Worm (Caenorhabditis elegans) whole organism, L4 larva: ENCODE results near the gene F53G2.2.

Source experiments
- F44E2.7 ChIP-seq: fragments of 200-800 bp; sonication (Bioruptor generic); IDR thresholded peaks from 2 replicates; pipeline ENCODE4 v2.1.2; 2022; ENCODE audit warnings: missing genetic modification characterization, missing compliant biosample characterization
- R02D3.7 ChIP-seq: fragments of 150-350 bp; sonication (generic microtip); optimal IDR thresholded peaks from 3 replicates; lab custom pipeline; 2014; ENCODE audit warnings: missing biosample characterization, missing genetic modification characterization
- T20F7.1 ChIP-seq: fragments of 200-800 bp; sonication (Bioruptor generic); optimal IDR thresholded peaks from 2 replicates; lab custom pipeline; 2018; ENCODE audit warnings: mild to moderate bottlenecking, missing genetic modification characterization, missing compliant biosample characterization
- Y48G9A.11 ChIP-seq: fragments of 200-800 bp; sonication (Bioruptor generic); IDR thresholded peaks from 2 replicates; pipeline ENCODE4 v1.3.6; 2022; ENCODE audit warnings: missing genetic modification reagents, missing genetic modification characterization, missing compliant biosample characterization
- Y5F2A.4 ChIP-seq: fragments of 200-800 bp; sonication (Bioruptor generic); optimal IDR thresholded peaks from 2 replicates; lab custom pipeline; 2018; ENCODE audit warnings: mild to moderate bottlenecking, missing genetic modification characterization, missing compliant biosample characterization
- ZK546.5 ChIP-seq, 2 experiments: sonication (generic microtip); optimal IDR thresholded peaks; 2 replicates each; lab custom pipeline; 2017; ENCODE audit warnings: missing biosample characterization in 2 of 2, missing genetic modification characterization in 2 of 2
- aha-1 ChIP-seq: fragments of 150-350 bp; peaks from one replicate; lab custom pipeline; 2014; ENCODE audit warnings: missing biosample characterization, missing genetic modification characterization
- ama-1 ChIP-seq: fragments of 150-350 bp; optimal IDR thresholded peaks from 2 replicates; lab custom pipeline; 2014; ENCODE audit warnings: inconsistent platforms, mixed read lengths
- attf-4 ChIP-seq: sonication (generic microtip); optimal IDR thresholded peaks from 3 replicates; lab custom pipeline; 2017; ENCODE audit warnings: missing biosample characterization, missing genetic modification characterization
- ceh-20 ChIP-seq: fragments of 200-800 bp; sonication (Bioruptor generic); IDR thresholded peaks from 2 replicates; pipeline ENCODE4 v1.3.6; 2022; ENCODE audit warnings: missing genetic modification reagents, missing genetic modification characterization, missing compliant biosample characterization
- ceh-28 ChIP-seq: fragments of 150-350 bp; optimal IDR thresholded peaks from 2 replicates; lab custom pipeline; 2014; ENCODE audit warnings: missing biosample characterization, missing genetic modification reagents, missing genetic modification characterization
- ceh-32 ChIP-seq: sonication (generic microtip); optimal IDR thresholded peaks from 2 replicates; lab custom pipeline; 2016; ENCODE audit warnings: mild to moderate bottlenecking, missing genetic modification characterization, missing compliant biosample characterization; ENCODE audit not compliant: poor library complexity
- ceh-44 ChIP-seq: fragments of 200-800 bp; sonication (Bioruptor generic); IDR thresholded peaks from 2 replicates; pipeline ENCODE4 v1.3.6; 2022; ENCODE audit warnings: missing genetic modification reagents, missing genetic modification characterization, missing compliant biosample characterization
- ceh-62 ChIP-seq: sonication (generic microtip); optimal IDR thresholded peaks from 2 replicates; lab custom pipeline; 2017; ENCODE audit warnings: missing biosample characterization, missing genetic modification characterization
- ceh-82 ChIP-seq: sonication (generic microtip); optimal IDR thresholded peaks from 2 replicates; lab custom pipeline; 2017; ENCODE audit warnings: missing biosample characterization, missing genetic modification characterization
- cey-2 ChIP-seq: sonication (generic microtip); optimal IDR thresholded peaks from 3 replicates; lab custom pipeline; 2017; ENCODE audit warnings: missing genetic modification characterization, mild to moderate bottlenecking, missing compliant biosample characterization, antibody characterized with exemption, borderline replicate concordance; ENCODE audit not compliant: insufficient read depth
- daf-12 ChIP-seq: fragments of 150-350 bp; optimal IDR thresholded peaks from 2 replicates; lab custom pipeline; 2014; ENCODE audit warnings: missing biosample characterization, missing genetic modification reagents, missing genetic modification characterization
- daf-16 ChIP-seq, 3 experiments: sonication (generic microtip); optimal IDR thresholded peaks; 2 replicates each; lab custom pipeline; 2016 to 2017; ENCODE audit warnings: missing genetic modification characterization in 3 of 3, missing genetic modification reagents in 3 of 3, mild to moderate bottlenecking in 2 of 3, missing compliant biosample characterization in 2 of 3, missing biosample characterization in 1 of 3, moderate library complexity in 1 of 3
- daf-8 ChIP-seq: fragments of 200-800 bp; sonication (Bioruptor generic); IDR thresholded peaks from 2 replicates; pipeline ENCODE4 v1.3.6; 2022; ENCODE audit warnings: missing genetic modification characterization, missing compliant biosample characterization
- dmd-6 ChIP-seq: fragments of 200-800 bp; sonication (Bioruptor generic); IDR thresholded peaks from 2 replicates; pipeline ENCODE4 v1.3.6; 2022; ENCODE audit warnings: missing genetic modification reagents, missing genetic modification characterization, missing compliant biosample characterization
- dve-1 ChIP-seq: sonication (generic microtip); optimal IDR thresholded peaks from 2 replicates; lab custom pipeline; 2017; ENCODE audit warnings: antibody characterized with exemption, mild to moderate bottlenecking, missing genetic modification characterization, missing compliant biosample characterization; ENCODE audit not compliant: insufficient read depth
- hlh-11 ChIP-seq: fragments of 200-800 bp; sonication (Bioruptor generic); optimal IDR thresholded peaks from 2 replicates; lab custom pipeline; 2018; ENCODE audit warnings: mild to moderate bottlenecking, missing genetic modification characterization, missing compliant biosample characterization
- hmg-1.1 ChIP-seq: fragments of 200-800 bp; sonication (Bioruptor generic); IDR thresholded peaks from 2 replicates; pipeline ENCODE4 v1.3.6; 2022; ENCODE audit warnings: missing genetic modification reagents, missing genetic modification characterization, missing compliant biosample characterization
- jun-1 ChIP-seq: fragments of 150-350 bp; optimal IDR thresholded peaks from 2 replicates; lab custom pipeline; 2014; ENCODE audit warnings: missing biosample characterization, missing genetic modification reagents, missing genetic modification characterization
- lim-7 ChIP-seq: fragments of 200-800 bp; sonication (Bioruptor generic); IDR thresholded peaks from 2 replicates; pipeline ENCODE4 v1.3.6; 2022; ENCODE audit warnings: missing genetic modification characterization, missing compliant biosample characterization
- lin-13 ChIP-seq: fragments of 150-350 bp; optimal IDR thresholded peaks from 2 replicates; lab custom pipeline; 2014; ENCODE audit warnings: missing biosample characterization, missing genetic modification reagents, missing genetic modification characterization
- lin-29 ChIP-seq: fragments of 200-800 bp; sonication (Bioruptor generic); IDR thresholded peaks from 2 replicates; pipeline ENCODE4 v1.3.6; 2022; ENCODE audit warnings: missing genetic modification reagents, missing genetic modification characterization, missing compliant biosample characterization
- lin-38 ChIP-seq: fragments of 200-800 bp; sonication (Bioruptor generic); IDR thresholded peaks from 2 replicates; pipeline ENCODE4 v1.3.6; 2022; ENCODE audit warnings: missing genetic modification reagents, missing genetic modification characterization, missing compliant biosample characterization
- lir-3 ChIP-seq: sonication (generic microtip); optimal IDR thresholded peaks from 2 replicates; lab custom pipeline; 2016; ENCODE audit warnings: mild to moderate bottlenecking, missing genetic modification characterization, missing compliant biosample characterization
- madf-9 ChIP-seq: fragments of 200-800 bp; sonication (Bioruptor generic); conservative IDR thresholded peaks from 2 replicates; pipeline ENCODE4 v1.3.6; 2022; ENCODE audit warnings: missing genetic modification reagents, missing genetic modification characterization, missing compliant biosample characterization
- mdl-1 ChIP-seq, 2 experiments: fragments of 150-350 bp in 1 of 2; sonication (generic microtip) in 1 of 2; optimal IDR thresholded peaks; 2 replicates each; lab custom pipeline; 2014 to 2017; ENCODE audit warnings: missing biosample characterization in 2 of 2, missing genetic modification characterization in 2 of 2
- mdt-29 ChIP-seq: fragments of 200-800 bp; sonication (Bioruptor generic); IDR thresholded peaks from 2 replicates; pipeline ENCODE4 v1.3.6; 2022; ENCODE audit warnings: missing genetic modification reagents, missing genetic modification characterization, missing compliant biosample characterization
- mep-1 ChIP-seq: fragments of 150-350 bp; sonication (generic microtip); optimal IDR thresholded peaks from 3 replicates; lab custom pipeline; 2014; ENCODE audit warnings: missing biosample characterization, missing genetic modification characterization
- mes-2 ChIP-seq: sonication (generic microtip); optimal IDR thresholded peaks from 2 replicates; lab custom pipeline; 2016; ENCODE audit warnings: missing genotype, mild to moderate bottlenecking, missing genetic modification characterization, missing compliant biosample characterization; ENCODE audit not compliant: poor library complexity, severe bottlenecking
- mxl-3 ChIP-seq: fragments of 200-800 bp; sonication (Bioruptor generic); optimal IDR thresholded peaks from 2 replicates; lab custom pipeline; 2018; ENCODE audit warnings: mild to moderate bottlenecking, missing genetic modification characterization, missing compliant biosample characterization
- nhr-111 ChIP-seq: fragments of 200-800 bp; sonication (Bioruptor generic); optimal IDR thresholded peaks from 2 replicates; lab custom pipeline; 2018; ENCODE audit warnings: mild to moderate bottlenecking, missing genetic modification characterization, missing compliant biosample characterization
- nhr-25 ChIP-seq: sonication (generic microtip); optimal IDR thresholded peaks from 2 replicates; lab custom pipeline; 2017; ENCODE audit warnings: missing genetic modification characterization, mild to moderate bottlenecking, missing compliant biosample characterization, antibody characterized with exemption, moderate library complexity, borderline replicate concordance; ENCODE audit not compliant: insufficient read depth
- nhr-28 ChIP-seq: fragments of 150-350 bp; optimal IDR thresholded peaks from 2 replicates; lab custom pipeline; 2014; ENCODE audit warnings: missing biosample characterization, missing genetic modification characterization
- nhr-41 ChIP-seq: fragments of 200-800 bp; sonication (Bioruptor generic); IDR thresholded peaks from 2 replicates; pipeline ENCODE4 v1.3.6; 2022; ENCODE audit warnings: missing genetic modification reagents, missing genetic modification characterization, missing compliant biosample characterization
- nhr-42 ChIP-seq: fragments of 200-800 bp; sonication (Bioruptor generic); IDR thresholded peaks from 2 replicates; pipeline ENCODE4 v1.3.6; 2022; ENCODE audit warnings: missing genetic modification characterization, missing compliant biosample characterization
- nhr-48 ChIP-seq: sonication (generic microtip); optimal IDR thresholded peaks from 2 replicates; lab custom pipeline; 2016; ENCODE audit warnings: mild to moderate bottlenecking, missing genetic modification characterization, missing compliant biosample characterization
- pqm-1 ChIP-seq: sonication (generic microtip); optimal IDR thresholded peaks from 2 replicates; lab custom pipeline; 2017; ENCODE audit warnings: missing biosample characterization, missing genetic modification characterization
- saeg-2 ChIP-seq: fragments of 200-800 bp; sonication (Bioruptor generic); IDR thresholded peaks from 2 replicates; pipeline ENCODE4 v1.3.6; 2022; ENCODE audit warnings: missing genetic modification reagents, missing genetic modification characterization, missing compliant biosample characterization
- spr-1 ChIP-seq: sonication (generic microtip); optimal IDR thresholded peaks from 2 replicates; lab custom pipeline; 2016; ENCODE audit warnings: mild to moderate bottlenecking, missing genetic modification characterization, missing compliant biosample characterization
- spr-3 ChIP-seq: fragments of 200-800 bp; sonication (Bioruptor generic); optimal IDR thresholded peaks from 2 replicates; lab custom pipeline; 2018; ENCODE audit warnings: mild to moderate bottlenecking, missing genetic modification characterization, missing compliant biosample characterization
- unc-39 ChIP-seq: sonication (generic microtip); optimal IDR thresholded peaks from 2 replicates; lab custom pipeline; 2017; ENCODE audit warnings: missing biosample characterization, missing genetic modification characterization
- unc-62 ChIP-seq, 3 experiments: fragments of 150-350 bp in 1 of 3; sonication (generic microtip); optimal IDR thresholded peaks in 2 of 3; peaks in 1 of 3; 1 replicate in 1 of 3; 2 replicates in 2 of 3; lab custom pipeline; 2014 to 2017; ENCODE audit warnings: missing biosample characterization in 3 of 3, missing genetic modification characterization in 3 of 3, missing genetic modification reagents in 3 of 3, missing genotype in 1 of 3
- vab-7 ChIP-seq: fragments of 200-800 bp; sonication (Bioruptor generic); IDR thresholded peaks from 2 replicates; pipeline ENCODE4 v1.3.6; 2022; ENCODE audit warnings: missing genetic modification reagents, missing genetic modification characterization, missing compliant biosample characterization
- zfp-2 ChIP-seq: sonication (generic microtip); optimal IDR thresholded peaks from 2 replicates; lab custom pipeline; 2016; ENCODE audit warnings: mild to moderate bottlenecking, missing genetic modification characterization, missing compliant biosample characterization
- zip-2 ChIP-seq: fragments of 150-350 bp; optimal IDR thresholded peaks from 2 replicates; lab custom pipeline; 2014; ENCODE audit warnings: missing biosample characterization, missing genetic modification characterization
- ztf-7 ChIP-seq: fragments of 150-350 bp; optimal IDR thresholded peaks from 2 replicates; lab custom pipeline; 2014; ENCODE audit warnings: missing biosample characterization, missing genetic modification characterization

Gene F53G2.2

ce11 chrII:2450990-2451389 lies 30.7 kb upstream of the F53G2.2 start (continued):
- TF ChIP-seq ama-1 (lab: Kevin White, UChicago) (no peak), ZK546.5 (tag; optimal IDR thresholded peaks at IDR 0.05; lab: Kevin White, UChicago) (no peak), R02D3.7 (tag; lab: Kevin White, UChicago) (no peak), nhr-111 (GFP tag; lab: Kevin White, UChicago) (no peak), zip-2 (tag; lab: Kevin White, UChicago) (no peak), T20F7.1 (no peak), attf-4 (tag; lab: Kevin White, UChicago) (no peak), lin-38 (peak; percentile 82), Y5F2A.4 (GFP tag; lab: Kevin White, UChicago) (no peak), unc-62 (GFP tag; optimal IDR thresholded peaks at IDR 0.05 in 1 of 2; lab: Kevin White, UChicago) (no peak), unc-62 (tag; optimal IDR thresholded peaks at IDR 0.05; lab: Kevin White, UChicago) (no peak), cey-2 (tag; lab: Kevin White, UChicago) (no peak), nhr-42 (GFP tag; lab: Robert Waterston, UW) (no peak), ceh-62 (tag; lab: Kevin White, UChicago) (no peak), ceh-82 (no peak), daf-12 (tag; lab: Kevin White, UChicago) (no peak), lin-29 (GFP tag; lab: Robert Waterston, UW) (no peak), nhr-28 (tag; lab: Kevin White, UChicago) (no peak), ceh-20 (GFP tag; lab: Robert Waterston, UW) (no peak), mdt-29 (0 out of 2 replicates have a peak, but pooled peaks have one; percentile 18), nhr-25 (no peak), mdl-1 (tag; optimal IDR thresholded peaks at IDR 0.05; lab: Kevin White, UChicago) (no peak), ceh-32 (tag; lab: Kevin White, UChicago) (no peak), lin-13 (GFP tag; lab: Kevin White, UChicago) (no peak), lir-3 (no peak), unc-39 (tag; lab: Kevin White, UChicago) (no peak), ceh-28 (tag; lab: Kevin White, UChicago) (no peak), mes-2 (peak; percentile 93), zfp-2 (tag; lab: Kevin White, UChicago) (no peak), dmd-6 (GFP tag; lab: Robert Waterston, UW) (peak; percentile 47), vab-7 (GFP tag; lab: Robert Waterston, UW) (0 out of 2 replicates have a peak, but pooled peaks have one; percentile 25), jun-1 (tag; lab: Kevin White, UChicago) (no peak), pqm-1 (no peak), lim-7 (GFP tag; lab: Robert Waterston, UW) (no peak), ceh-44 (GFP tag; lab: Robert Waterston, UW) (peak; percentile 80), nhr-41 (no peak), hlh-11 (tag; lab: Kevin White, UChicago) (peak; percentile 36), mep-1 (tag; lab: Kevin White, UChicago) (no peak), nhr-48 (no peak), hmg-1.1 (GFP tag; lab: Robert Waterston, UW) (no peak), aha-1 (tag; lab: Kevin White, UChicago) (peak; percentile 66), saeg-2 (no peak), dve-1 (tag; lab: Kevin White, UChicago) (peak; percentile 1), daf-16 (GFP tag; optimal IDR thresholded peaks at IDR 0.05; lab: Kevin White, UChicago) (no peak), daf-16 (tag; optimal IDR thresholded peaks at IDR 0.05; lab: Kevin White, UChicago) (no peak), ztf-7 (tag; lab: Kevin White, UChicago) (no peak), F44E2.7 (GFP tag; lab: Robert Waterston, UW) (no peak), daf-8 (GFP tag; lab: Robert Waterston, UW) (no peak), madf-9 (GFP tag; lab: Robert Waterston, UW) (peak; percentile 41; the same call in 1 of the 2 replicates), spr-1 (tag; lab: Kevin White, UChicago) (no peak), spr-3 (GFP tag; lab: Kevin White, UChicago) (no peak), mxl-3 (GFP tag; lab: Kevin White, UChicago) (peak; percentile 11), Y48G9A.11 (GFP tag; lab: Robert Waterston, UW) (peak; percentile 82)
